Worm (Caenorhabditis elegans): Measurements from ENCODE around the gene C05C12.6.

DNA sequence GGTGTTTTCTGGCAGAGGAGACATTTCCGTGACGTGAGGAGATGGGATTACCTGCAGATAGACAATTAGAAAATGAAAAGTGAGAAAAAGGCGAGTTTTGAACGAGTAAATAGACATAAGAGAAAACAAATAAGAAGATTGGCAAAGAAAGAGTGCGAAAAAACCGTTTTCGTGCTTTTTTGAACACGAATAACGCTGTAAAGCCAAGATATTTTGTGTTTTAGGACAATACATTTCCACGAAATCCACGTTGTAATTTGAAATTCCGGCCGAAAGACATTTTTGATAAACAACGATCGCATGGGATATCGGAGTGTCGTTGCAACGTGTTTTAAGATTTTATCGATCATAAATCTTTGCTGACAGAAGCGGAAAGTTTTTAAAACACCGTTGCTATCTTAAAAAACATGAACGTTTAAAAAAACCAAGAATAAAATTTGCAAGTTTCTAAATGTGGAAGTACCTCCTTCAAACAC, 30.4 kb downstream of the C05C12.6 start, which contains the start of gene adk-1:
- TF ChIP-seq ztf-6 (GFP tag; IDR thresholded peaks at IDR 0.05) (no peak), attf-6 (GFP tag; IDR thresholded peaks at IDR 0.05) (no peak), F57C9.4 (tag; optimal IDR thresholded peaks at IDR 0.05) (no peak), rpc-1 (optimal IDR thresholded peaks at IDR 0.05) (no peak), rpc-1 (tag; optimal IDR thresholded peaks at IDR 0.05) (no peak), sptf-2 (GFP tag; optimal IDR thresholded peaks at IDR 0.05) (no peak), hmg-20 (GFP tag; IDR thresholded peaks at IDR 0.05) (no peak), fkh-3 (tag; optimal IDR thresholded peaks at IDR 0.05) (no peak), ama-1 (optimal IDR thresholded peaks at IDR 0.05) (no peak), ama-1 (GFP tag; optimal IDR thresholded peaks at IDR 0.05) (no peak), efl-1 (GFP tag; optimal IDR thresholded peaks at IDR 0.05) (no peak), Y56A3A.18 (GFP tag; IDR thresholded peaks at IDR 0.05) (no peak), ceh-100 (GFP tag; IDR thresholded peaks at IDR 0.05) (no peak), ceh-27 (GFP tag; optimal IDR thresholded peaks at IDR 0.05) (no peak), lsl-1 (GFP tag; optimal IDR thresholded peaks at IDR 0.05) (no peak)
